Fruit fly (Drosophila melanogaster): Measurements from ENCODE around the gene Alms1b.

Gene Alms1b

dm6 chrX:4589951-4590771 lies 40.6 kb downstream of the Alms1b start (continued):
- TF ChIP-seq Dip2 (GFP tag; IDR thresholded peaks at IDR 0.05) (no peak), CG15601 (tag; optimal IDR thresholded peaks at IDR 0.05) (peak; percentile 62), CG1832 (GFP tag; optimal IDR thresholded peaks at IDR 0.05) (peak; percentile 31), CG1647 (GFP tag; optimal IDR thresholded peaks at IDR 0.05) (no peak), Optix (GFP tag; IDR thresholded peaks at IDR 0.05) (peak; percentile 95), Max (GFP tag; optimal IDR thresholded peaks at IDR 0.05) (no peak), CG7357 (GFP tag; IDR thresholded peaks at IDR 0.05) (peak; percentile 84), sim (GFP tag; IDR thresholded peaks at IDR 0.05) (peak; percentile 93), CG5953 (GFP tag; IDR thresholded peaks at IDR 0.05) (peak; percentile 88), abd-A (tag; optimal IDR thresholded peaks at IDR 0.05) (peak; percentile 36), pita (GFP tag; optimal IDR thresholded peaks at IDR 0.05) (no peak), jumu (GFP tag; optimal IDR thresholded peaks at IDR 0.05) (peak; percentile 67), HLH54F (GFP tag; optimal IDR thresholded peaks at IDR 0.05) (peak; percentile 12), org-1 (GFP tag; optimal IDR thresholded peaks at IDR 0.05) (peak; percentile 89), CHES-1-like (GFP tag; optimal IDR thresholded peaks at IDR 0.05) (peak; percentile 36), psq (GFP tag; optimal IDR thresholded peaks at IDR 0.05) (no peak), vvl (GFP tag; IDR thresholded peaks at IDR 0.05) (peak; percentile 96), CG30431 (GFP tag; optimal IDR thresholded peaks at IDR 0.05) (peak; percentile 92), HLH4C (GFP tag; IDR thresholded peaks at IDR 0.05; ENCODE audit: partially characterized antibody) (no peak), CG31224 (GFP tag; IDR thresholded peaks at IDR 0.05) (peak; percentile 80), CoRest (tag; optimal IDR thresholded peaks at IDR 0.05) (peak; percentile 85), so (GFP tag; IDR thresholded peaks at IDR 0.05) (peak; percentile 85), zfh2 (GFP tag; optimal IDR thresholded peaks at IDR 0.05) (no peak), lbe (GFP tag; optimal IDR thresholded peaks at IDR 0.05) (no peak), CG4360 (GFP tag; IDR thresholded peaks at IDR 0.05) (peak; percentile 56; the same call in 1 of the 2 replicates), oc (tag; optimal IDR thresholded peaks at IDR 0.05) (peak; percentile 81), CG18476 (GFP tag; optimal IDR thresholded peaks at IDR 0.05) (no peak), crol (GFP tag; IDR thresholded peaks at IDR 0.05) (peak; percentile 88), ac (GFP tag; optimal IDR thresholded peaks at IDR 0.05) (peak; percentile 54), aop (GFP tag; IDR thresholded peaks at IDR 0.05) (peak; percentile 81), fd3F (GFP tag; optimal IDR thresholded peaks at IDR 0.05) (peak; percentile 49), jigr1 (GFP tag; IDR thresholded peaks at IDR 0.05) (peak; percentile 84; the same call in 2 of the 3 replicates), Dll (GFP tag; IDR thresholded peaks at IDR 0.05; ENCODE audit: partially characterized antibody) (no peak), TFAM (GFP tag; optimal IDR thresholded peaks at IDR 0.05) (no peak), CG7928 (GFP tag; optimal IDR thresholded peaks at IDR 0.05) (no peak), D19B (GFP tag; optimal IDR thresholded peaks at IDR 0.05) (peak; percentile 47), sc (optimal IDR thresholded peaks at IDR 0.05) (no peak), sc (GFP tag; optimal IDR thresholded peaks at IDR 0.05) (peak; percentile 76), Nf-YA (GFP tag; IDR thresholded peaks at IDR 0.05) (peak; percentile 89), CG42726 (GFP tag; IDR thresholded peaks at IDR 0.05; ENCODE audit: partially characterized antibody) (no peak), inv (GFP tag; IDR thresholded peaks at IDR 0.05; ENCODE audit: partially characterized antibody) (no peak), CG9932 (GFP tag; IDR thresholded peaks at IDR 0.05) (peak; percentile 81), HmgD (GFP tag; optimal IDR thresholded peaks at IDR 0.05) (peak; percentile 12), Sin3A (optimal IDR thresholded peaks at IDR 0.05) (no peak), crp (GFP tag; optimal IDR thresholded peaks at IDR 0.05) (peak in 1 of 2 experiments; percentile 49), CG10979 (tag; optimal IDR thresholded peaks at IDR 0.05) (peak; percentile 79), bowl (GFP tag; IDR thresholded peaks at IDR 0.05) (peak; percentile 79), pan (optimal IDR thresholded peaks at IDR 0.05) (no peak), pan (GFP tag; optimal IDR thresholded peaks at IDR 0.05 in 1 of 2, IDR thresholded peaks at IDR 0.05 in 1 of 2) (peak in 1 of 2 experiments; percentile 93), CG17328 (GFP tag; IDR thresholded peaks at IDR 0.05) (peak; percentile 97)
